Fruit fly (Drosophila melanogaster): ENCODE measurements around the gene side-III.

Gene side-III

dm6 chr3R:5843516-5843915 is 115.8 kb downstream of the side-III start:
- TF ChIP-seq h (optimal IDR thresholded peaks at IDR 0.05) (no peak), psq (optimal IDR thresholded peaks at IDR 0.05) (no peak), insv (optimal IDR thresholded peaks at IDR 0.05) (no peak), Myc (optimal IDR thresholded peaks at IDR 0.05) (no peak), Sin3A (optimal IDR thresholded peaks at IDR 0.05) (no peak), ttk (optimal IDR thresholded peaks at IDR 0.05) (no peak)

- TF ChIP-seq ttk (optimal IDR thresholded peaks at IDR 0.05): no peak
- TF ChIP-seq Sin3A (optimal IDR thresholded peaks at IDR 0.05): no peak
- TF ChIP-seq Myc (optimal IDR thresholded peaks at IDR 0.05): no peak
- TF ChIP-seq h (optimal IDR thresholded peaks at IDR 0.05): no peak
- no peak for TF ChIP-seq insv (optimal IDR thresholded peaks at IDR 0.05)
- no peak for TF ChIP-seq psq (optimal IDR thresholded peaks at IDR 0.05)
Observed at dm6 chr3R:5841290-5841689, 118.1 kb downstream of the side-III start.

dm6 chr3R:5840870-5841269 is 118.5 kb downstream of the side-III start, which contains the start of gene CG1213:
CG1213 (plus strand) TSS chr3R:5841170.
- no peak for TF ChIP-seq ttk (optimal IDR thresholded peaks at IDR 0.05)
- TF ChIP-seq Sin3A (optimal IDR thresholded peaks at IDR 0.05): no peak
- no peak for TF ChIP-seq Myc (optimal IDR thresholded peaks at IDR 0.05)
- no peak for TF ChIP-seq psq (optimal IDR thresholded peaks at IDR 0.05)
- TF ChIP-seq h (optimal IDR thresholded peaks at IDR 0.05): no peak
- no peak for TF ChIP-seq insv (optimal IDR thresholded peaks at IDR 0.05)

dm6 chr3R:5838683-5839365 is 120.5 kb downstream of the side-III start:
- TF ChIP-seq Sin3A (optimal IDR thresholded peaks at IDR 0.05): no peak
- no peak for TF ChIP-seq psq (optimal IDR thresholded peaks at IDR 0.05)
- no peak for TF ChIP-seq ttk (optimal IDR thresholded peaks at IDR 0.05)
- TF ChIP-seq Myc (optimal IDR thresholded peaks at IDR 0.05): no peak
- TF ChIP-seq insv (optimal IDR thresholded peaks at IDR 0.05): no peak
- TF ChIP-seq h (optimal IDR thresholded peaks at IDR 0.05): no peak

dm6 chr3R:5836536-5836935 is 122.8 kb downstream of the side-III start:
- no peak for TF ChIP-seq Sin3A (optimal IDR thresholded peaks at IDR 0.05)
- TF ChIP-seq h (optimal IDR thresholded peaks at IDR 0.05): no peak
- TF ChIP-seq ttk (optimal IDR thresholded peaks at IDR 0.05): no peak
- TF ChIP-seq insv (optimal IDR thresholded peaks at IDR 0.05): no peak
- no peak for TF ChIP-seq Myc (optimal IDR thresholded peaks at IDR 0.05)
- no peak for TF ChIP-seq psq (optimal IDR thresholded peaks at IDR 0.05)

- no peak for TF ChIP-seq ttk (optimal IDR thresholded peaks at IDR 0.05)
- TF ChIP-seq insv (optimal IDR thresholded peaks at IDR 0.05): no peak
- TF ChIP-seq Myc (optimal IDR thresholded peaks at IDR 0.05): no peak
Observed at dm6 chr3R:5833948-5834504, 125.3 kb downstream of the side-III start.

- TF ChIP-seq ttk (optimal IDR thresholded peaks at IDR 0.05) (no peak), insv (optimal IDR thresholded peaks at IDR 0.05) (no peak), Myc (optimal IDR thresholded peaks at IDR 0.05) (no peak), Sin3A (optimal IDR thresholded peaks at IDR 0.05) (no peak), psq (optimal IDR thresholded peaks at IDR 0.05) (no peak), h (optimal IDR thresholded peaks at IDR 0.05) (no peak)
Observed at dm6 chr3R:5832345-5832981, 126.9 kb downstream of the side-III start.

dm6 chr3R:5831339-5831738 is 128.0 kb downstream of the side-III start, which contains the start of gene CG1208:
CG1208 (plus strand) TSS chr3R:5831639.
- no peak for TF ChIP-seq insv (optimal IDR thresholded peaks at IDR 0.05)
- no peak for TF ChIP-seq psq (optimal IDR thresholded peaks at IDR 0.05)
- no peak for TF ChIP-seq h (optimal IDR thresholded peaks at IDR 0.05)
- TF ChIP-seq Sin3A (optimal IDR thresholded peaks at IDR 0.05): no peak
- no peak for TF ChIP-seq Myc (optimal IDR thresholded peaks at IDR 0.05)
- no peak for TF ChIP-seq ttk (optimal IDR thresholded peaks at IDR 0.05)

- TF ChIP-seq psq (optimal IDR thresholded peaks at IDR 0.05) (no peak), ttk (optimal IDR thresholded peaks at IDR 0.05) (no peak), Myc (optimal IDR thresholded peaks at IDR 0.05) (no peak), Sin3A (optimal IDR thresholded peaks at IDR 0.05) (no peak), insv (optimal IDR thresholded peaks at IDR 0.05) (no peak), h (optimal IDR thresholded peaks at IDR 0.05) (no peak)
Observed at dm6 chr3R:5829762-5830161, 129.6 kb downstream of the side-III start, which contains the start of gene glob3. glob3 (plus strand) TSS chr3R:5830062.

dm6 chr3R:5824456-5824855 is 134.9 kb downstream of the side-III start, which contains the start of the genes Sec20 and dgrn:
Sec20 (minus strand) TSS chr3R:5824532.
dgrn (plus strand) TSS chr3R:5824615.
- TF ChIP-seq ttk (optimal IDR thresholded peaks at IDR 0.05): no peak
- TF ChIP-seq insv (optimal IDR thresholded peaks at IDR 0.05): no peak
- no peak for TF ChIP-seq Myc (optimal IDR thresholded peaks at IDR 0.05)
- no peak for TF ChIP-seq psq (optimal IDR thresholded peaks at IDR 0.05)
- no peak for TF ChIP-seq Sin3A (optimal IDR thresholded peaks at IDR 0.05)
- TF ChIP-seq h (optimal IDR thresholded peaks at IDR 0.05): no peak

- TF ChIP-seq ttk (optimal IDR thresholded peaks at IDR 0.05): no peak
- no peak for TF ChIP-seq insv (optimal IDR thresholded peaks at IDR 0.05)
Observed at dm6 chr3R:5821750-5822149, 137.6 kb downstream of the side-III start, which contains the start of gene CG46303. CG46303 (plus strand) TSS chr3R:5821972.

dm6 chr3R:5821243-5821642 is 138.1 kb downstream of the side-III start, which contains the start of gene Hpr1:
Hpr1 (minus strand) TSS chr3R:5821440.
- TF ChIP-seq insv (optimal IDR thresholded peaks at IDR 0.05): no peak
- no peak for TF ChIP-seq Sin3A (optimal IDR thresholded peaks at IDR 0.05)
- no peak for TF ChIP-seq Myc (optimal IDR thresholded peaks at IDR 0.05)
- TF ChIP-seq psq (optimal IDR thresholded peaks at IDR 0.05): no peak
